Worm (Caenorhabditis elegans) whole organism, late embryonic: ENCODE measurements around the gene inf-1.

Experiments
- C08G9.2 ChIP-seq: sonication (generic microtip); optimal IDR thresholded peaks from 2 replicates; lab custom pipeline; 2016; ENCODE audit warnings: mild to moderate bottlenecking, missing genetic modification characterization, moderate library complexity, missing compliant biosample characterization
- C38D4.7 ChIP-seq: fragments of 200-800 bp; sonication (Bioruptor generic); optimal IDR thresholded peaks from 2 replicates; lab custom pipeline; 2018; ENCODE audit warnings: mild to moderate bottlenecking, missing genetic modification characterization, moderate library complexity, missing compliant biosample characterization
- F13H6.1 ChIP-seq: sonication (generic microtip); optimal IDR thresholded peaks from 2 replicates; lab custom pipeline; 2016; ENCODE audit warnings: missing genetic modification characterization, missing compliant biosample characterization
- T23F11.4 ChIP-seq: fragments of 200-800 bp; sonication (Bioruptor generic); optimal IDR thresholded peaks from 2 replicates; lab custom pipeline; 2018; ENCODE audit warnings: mild to moderate bottlenecking, missing genetic modification characterization, missing compliant biosample characterization
- Y22D7AL.16 ChIP-seq: sonication (generic microtip); optimal IDR thresholded peaks from 2 replicates; lab custom pipeline; 2016; ENCODE audit warnings: missing genetic modification characterization, missing compliant biosample characterization
- ahr-1 ChIP-seq: sonication (generic microtip); optimal IDR thresholded peaks from 2 replicates; lab custom pipeline; 2016; ENCODE audit warnings: missing genetic modification characterization, missing compliant biosample characterization
- ceh-14 ChIP-seq: sonication (generic microtip); optimal IDR thresholded peaks from 2 replicates; lab custom pipeline; 2016; ENCODE audit warnings: missing genotype, missing genetic modification characterization, missing compliant biosample characterization
- ceh-18 ChIP-seq: sonication (generic microtip); optimal IDR thresholded peaks from 2 replicates; lab custom pipeline; 2016; ENCODE audit warnings: missing genetic modification characterization, missing compliant biosample characterization
- ceh-19 ChIP-seq: fragments of 200-800 bp; sonication (Bioruptor generic); optimal IDR thresholded peaks from 2 replicates; lab custom pipeline; 2018; ENCODE audit warnings: mild to moderate bottlenecking, missing genetic modification characterization, missing compliant biosample characterization
- ceh-2 ChIP-seq: sonication (generic microtip); optimal IDR thresholded peaks from 2 replicates; lab custom pipeline; 2016; ENCODE audit warnings: missing genotype, missing genetic modification characterization, missing compliant biosample characterization
- ceh-22 ChIP-seq: sonication (generic microtip); optimal IDR thresholded peaks from 2 replicates; lab custom pipeline; 2017; ENCODE audit warnings: missing biosample characterization, missing genetic modification characterization
- ceh-24 ChIP-seq: sonication (generic microtip); optimal IDR thresholded peaks from 2 replicates; lab custom pipeline; 2016; ENCODE audit warnings: mild to moderate bottlenecking, missing genetic modification characterization, missing compliant biosample characterization
- ceh-31 ChIP-seq: sonication (generic microtip); optimal IDR thresholded peaks from 2 replicates; lab custom pipeline; 2016; ENCODE audit warnings: missing genetic modification characterization, missing compliant biosample characterization
- ceh-34 ChIP-seq: sonication (generic microtip); optimal IDR thresholded peaks from 2 replicates; lab custom pipeline; 2016; ENCODE audit warnings: mild to moderate bottlenecking, missing genetic modification characterization, missing compliant biosample characterization
- ceh-45 ChIP-seq: fragments of 200-800 bp; sonication (Bioruptor generic); IDR thresholded peaks from 2 replicates; pipeline ENCODE4 v1.3.6; 2022; ENCODE audit warnings: missing genetic modification reagents, missing genetic modification characterization, missing compliant biosample characterization
- ceh-48 ChIP-seq: sonication (generic microtip); optimal IDR thresholded peaks from 2 replicates; lab custom pipeline; 2016; ENCODE audit warnings: missing genetic modification characterization, inconsistent platforms, missing compliant biosample characterization
- ceh-6 ChIP-seq: fragments of 200-800 bp; sonication (Bioruptor generic); optimal IDR thresholded peaks from 2 replicates; lab custom pipeline; 2018; ENCODE audit warnings: mild to moderate bottlenecking, missing genetic modification characterization, missing compliant biosample characterization
- che-1 ChIP-seq: sonication (generic microtip); optimal IDR thresholded peaks from 2 replicates; lab custom pipeline; 2016; ENCODE audit warnings: mild to moderate bottlenecking, missing genetic modification characterization, missing compliant biosample characterization
- dmd-4 ChIP-seq: sonication (generic microtip); optimal IDR thresholded peaks from 2 replicates; lab custom pipeline; 2016; ENCODE audit warnings: borderline replicate concordance, missing genetic modification characterization, missing compliant biosample characterization
- dve-1 ChIP-seq: sonication (generic microtip); optimal IDR thresholded peaks from 2 replicates; lab custom pipeline; 2017; ENCODE audit warnings: antibody characterized with exemption, mild to moderate bottlenecking, missing genetic modification characterization, missing compliant biosample characterization
- elt-4 ChIP-seq: sonication (generic microtip); optimal IDR thresholded peaks from 2 replicates; lab custom pipeline; 2016; ENCODE audit warnings: missing genetic modification characterization, missing compliant biosample characterization
- eyg-1 ChIP-seq: sonication (generic microtip); optimal IDR thresholded peaks from 2 replicates; lab custom pipeline; 2016; ENCODE audit warnings: missing genotype, missing genetic modification characterization, missing compliant biosample characterization
- fkh-10 ChIP-seq: fragments of 150-350 bp; optimal IDR thresholded peaks from 2 replicates; lab custom pipeline; 2014; ENCODE audit warnings: missing biosample characterization, missing genetic modification reagents, missing genetic modification characterization
- gmeb-2 ChIP-seq: sonication (generic microtip); optimal IDR thresholded peaks from 2 replicates; lab custom pipeline; 2016; ENCODE audit warnings: missing genetic modification characterization, inconsistent platforms, missing compliant biosample characterization
- hlh-13 ChIP-seq: fragments of 200-800 bp; sonication (Bioruptor generic); optimal IDR thresholded peaks from 2 replicates; lab custom pipeline; 2018; ENCODE audit warnings: mild to moderate bottlenecking, missing genetic modification characterization, missing compliant biosample characterization
- hlh-15 ChIP-seq: sonication (generic microtip); optimal IDR thresholded peaks from 2 replicates; lab custom pipeline; 2016; ENCODE audit warnings: missing genetic modification characterization, missing compliant biosample characterization
- hlh-30 ChIP-seq: sonication (generic microtip); optimal IDR thresholded peaks from 2 replicates; lab custom pipeline; 2017; ENCODE audit warnings: antibody characterized with exemption, missing genetic modification characterization, missing compliant biosample characterization; ENCODE audit not compliant: insufficient read depth
- hlh-6 ChIP-seq: sonication (generic microtip); optimal IDR thresholded peaks from 2 replicates; lab custom pipeline; 2016; ENCODE audit warnings: missing genotype, missing genetic modification characterization, missing compliant biosample characterization
- hlh-8 ChIP-seq: sonication (generic microtip); optimal IDR thresholded peaks from 2 replicates; lab custom pipeline; 2016; ENCODE audit warnings: missing genotype, missing genetic modification characterization, missing compliant biosample characterization
- lin-11 ChIP-seq: fragments of 200-800 bp; sonication (Bioruptor generic); optimal IDR thresholded peaks from 2 replicates; lab custom pipeline; 2018; ENCODE audit warnings: mild to moderate bottlenecking, missing genetic modification characterization, missing compliant biosample characterization
- madf-2 ChIP-seq: sonication (generic microtip); optimal IDR thresholded peaks from 2 replicates; lab custom pipeline; 2017; ENCODE audit warnings: missing genetic modification characterization, missing compliant biosample characterization
- mec-3 ChIP-seq: sonication (generic microtip); optimal IDR thresholded peaks from 2 replicates; lab custom pipeline; 2016; ENCODE audit warnings: borderline replicate concordance, missing genetic modification characterization, missing compliant biosample characterization
- nfya-1 ChIP-seq: sonication (generic microtip); optimal IDR thresholded peaks from 2 replicates; lab custom pipeline; 2017; ENCODE audit warnings: missing genetic modification characterization, mild to moderate bottlenecking, missing compliant biosample characterization, antibody characterized with exemption, moderate library complexity
- nhr-11 ChIP-seq: fragments of 150-350 bp; optimal IDR thresholded peaks from 2 replicates; lab custom pipeline; 2014; ENCODE audit warnings: missing biosample characterization, missing genetic modification characterization
- npax-4 ChIP-seq: sonication (generic microtip); optimal IDR thresholded peaks from 2 replicates; lab custom pipeline; 2016; ENCODE audit warnings: missing genetic modification characterization, missing compliant biosample characterization
- odd-2 ChIP-seq: sonication (generic microtip); optimal IDR thresholded peaks from 2 replicates; lab custom pipeline; 2017; ENCODE audit warnings: antibody characterized with exemption, mild to moderate bottlenecking, missing genetic modification characterization, missing compliant biosample characterization
- pag-3 ChIP-seq: sonication (generic microtip); optimal IDR thresholded peaks from 2 replicates; lab custom pipeline; 2016; ENCODE audit warnings: missing compliant biosample characterization, missing genetic modification characterization, borderline replicate concordance
- pat-9 ChIP-seq: fragments of 200-800 bp; sonication (Bioruptor generic); optimal IDR thresholded peaks from 2 replicates; lab custom pipeline; 2018; ENCODE audit warnings: mild to moderate bottlenecking, missing genetic modification characterization, moderate library complexity, missing compliant biosample characterization
- pax-1 ChIP-seq: fragments of 150-350 bp; optimal IDR thresholded peaks from 2 replicates; lab custom pipeline; 2014; ENCODE audit warnings: missing biosample characterization, missing genetic modification characterization
- pha-2 ChIP-seq: sonication (generic microtip); optimal IDR thresholded peaks from 2 replicates; lab custom pipeline; 2017; ENCODE audit warnings: mild to moderate bottlenecking, missing genetic modification characterization, missing compliant biosample characterization
- pha-4 ChIP-seq: fragments of 150-350 bp; optimal IDR thresholded peaks from 2 replicates; lab custom pipeline; 2018; ENCODE audit warnings: missing biosample characterization, missing genetic modification reagents, missing genetic modification characterization
- pqm-1 ChIP-seq: sonication (generic microtip); optimal IDR thresholded peaks from 2 replicates; lab custom pipeline; 2016; ENCODE audit warnings: missing genetic modification characterization, missing compliant biosample characterization
- pros-1 ChIP-seq: fragments of 150-350 bp; optimal IDR thresholded peaks from 2 replicates; lab custom pipeline; 2014; ENCODE audit warnings: missing biosample characterization, missing genetic modification reagents, missing genetic modification characterization
- ref-2 ChIP-seq: sonication (generic microtip); optimal IDR thresholded peaks from 2 replicates; lab custom pipeline; 2016; ENCODE audit warnings: missing genetic modification characterization, missing compliant biosample characterization
- rnt-1 ChIP-seq: sonication (generic microtip); optimal IDR thresholded peaks from 2 replicates; lab custom pipeline; 2016; ENCODE audit warnings: missing genetic modification characterization, missing compliant biosample characterization
- sox-4 ChIP-seq: sonication (generic microtip); optimal IDR thresholded peaks from 2 replicates; lab custom pipeline; 2017; ENCODE audit warnings: mild to moderate bottlenecking, missing genetic modification characterization, inconsistent platforms, missing compliant biosample characterization
- tbx-2 ChIP-seq: sonication (generic microtip); optimal IDR thresholded peaks from 2 replicates; lab custom pipeline; 2016; ENCODE audit warnings: missing genetic modification characterization, missing compliant biosample characterization
- tbx-7 ChIP-seq: sonication (generic microtip); optimal IDR thresholded peaks from 2 replicates; lab custom pipeline; 2016; ENCODE audit warnings: missing genotype, missing genetic modification characterization, missing compliant biosample characterization
- ttx-3 ChIP-seq: sonication (generic microtip); optimal IDR thresholded peaks from 2 replicates; lab custom pipeline; 2016; ENCODE audit warnings: missing genetic modification reagents, missing genetic modification characterization, missing compliant biosample characterization
- unc-42 ChIP-seq: sonication (generic microtip); optimal IDR thresholded peaks from 2 replicates; lab custom pipeline; 2016; ENCODE audit warnings: missing genotype, missing genetic modification characterization, missing compliant biosample characterization
- unc-55 ChIP-seq: sonication (generic microtip); optimal IDR thresholded peaks from 2 replicates; lab custom pipeline; 2017; ENCODE audit warnings: missing biosample characterization, missing genetic modification reagents, missing genetic modification characterization
- unc-86 ChIP-seq: sonication (generic microtip); optimal IDR thresholded peaks from 2 replicates; lab custom pipeline; 2016; ENCODE audit warnings: missing genetic modification characterization, missing compliant biosample characterization

inf-1 gene

ce11 chrIII:6971662-6972284, 41.8 kb downstream of the inf-1 start, which contains the start of the genes eef-1A.1 and rfc-4:
Gene eef-1A.1, minus strand, starts transcription at chrIII:6971712.
Gene rfc-4, plus strand, starts transcription at chrIII:6972253.
- TF ChIP-seq ref-2 (peak; percentile 77), ceh-2 (peak; percentile 28), eyg-1 (no peak), madf-2 (tag; lab: Kevin White, UChicago) (peak; percentile 80), hlh-6 (tag; lab: Kevin White, UChicago) (no peak), ceh-22 (tag; lab: Kevin White, UChicago) (no peak), npax-4 (tag; lab: Kevin White, UChicago) (no peak), ceh-18 (tag; lab: Kevin White, UChicago) (peak; percentile 76), pat-9 (tag; lab: Kevin White, UChicago) (no peak), ceh-31 (tag; lab: Kevin White, UChicago) (peak; percentile 74), ceh-24 (no peak), hlh-8 (tag; lab: Kevin White, UChicago) (peak; percentile 19), nhr-11 (tag; lab: Kevin White, UChicago) (no peak), ceh-48 (tag; lab: Kevin White, UChicago) (peak; percentile 22), ttx-3 (tag; lab: Kevin White, UChicago) (peak; percentile 59), pros-1 (tag; lab: Kevin White, UChicago) (peak; percentile 68), che-1 (tag; lab: Kevin White, UChicago) (no peak), fkh-10 (GFP tag; lab: Kevin White, UChicago) (no peak), hlh-30 (tag; lab: Kevin White, UChicago) (peak; percentile 94), dve-1 (tag; lab: Kevin White, UChicago) (peak; percentile 72), ceh-19 (GFP tag; lab: Kevin White, UChicago) (no peak), sox-4 (tag; lab: Kevin White, UChicago) (peak; percentile 36), gmeb-2 (tag; lab: Kevin White, UChicago) (peak; percentile 48), pha-4 (tag; lab: Kevin White, UChicago) (no peak), mec-3 (tag; lab: Kevin White, UChicago) (no peak), ceh-34 (tag; lab: Kevin White, UChicago) (peak; percentile 73), ceh-45 (GFP tag; lab: Robert Waterston, UW) (no peak), hlh-15 (tag; lab: Kevin White, UChicago) (no peak), tbx-2 (peak; percentile 66), ceh-6 (peak; percentile 6), unc-86 (tag; lab: Kevin White, UChicago) (peak; percentile 68), unc-42 (tag; lab: Kevin White, UChicago) (peak; percentile 83), F13H6.1 (peak; percentile 36), odd-2 (peak; percentile 16), hlh-13 (GFP tag; lab: Kevin White, UChicago) (no peak), ceh-14 (tag; lab: Kevin White, UChicago) (peak; percentile 55), elt-4 (tag; lab: Kevin White, UChicago) (no peak), lin-11 (peak; percentile 21), rnt-1 (peak; percentile 34), C38D4.7 (GFP tag; lab: Kevin White, UChicago) (peak; percentile 16), pha-2 (tag; lab: Kevin White, UChicago) (peak; percentile 0), pag-3 (tag; lab: Kevin White, UChicago) (no peak), tbx-7 (tag; lab: Kevin White, UChicago) (no peak), Y22D7AL.16 (no peak), nfya-1 (tag; lab: Kevin White, UChicago) (peak; percentile 97), pqm-1 (tag; lab: Kevin White, UChicago) (peak; percentile 62), unc-55 (GFP tag; lab: Kevin White, UChicago) (peak; percentile 95), ahr-1 (no peak), T23F11.4 (no peak), C08G9.2 (tag; lab: Kevin White, UChicago) (peak; percentile 51), dmd-4 (tag; lab: Kevin White, UChicago) (no peak), pax-1 (tag; lab: Kevin White, UChicago) (peak; percentile 97)
